Worm (Caenorhabditis elegans) whole organism, young adult: ENCODE results near the gene Y43C5B.3.

Source experiments
- B0336.3 ChIP-seq: fragments of 200-800 bp; sonication (Bioruptor generic); IDR thresholded peaks from 2 replicates; pipeline ENCODE4 v1.3.6; 2022; ENCODE audit warnings: missing genetic modification characterization, missing compliant biosample characterization
- D2030.7 ChIP-seq: fragments of 200-800 bp; sonication (Bioruptor generic); IDR thresholded peaks from 2 replicates; pipeline ENCODE4 v1.3.6; 2022; ENCODE audit warnings: missing genetic modification reagents, missing genetic modification characterization, missing compliant biosample characterization
- F23B12.7 ChIP-seq: sonication (generic microtip); optimal IDR thresholded peaks from 2 replicates; lab custom pipeline; 2017; ENCODE audit warnings: missing genetic modification characterization, mild to moderate bottlenecking, missing compliant biosample characterization, antibody characterized with exemption, moderate library complexity; ENCODE audit not compliant: insufficient read depth
- F33H1.4 ChIP-seq: fragments of 200-800 bp; sonication (Bioruptor generic); IDR thresholded peaks from 2 replicates; pipeline ENCODE4 v1.3.6; 2022; ENCODE audit warnings: missing genetic modification reagents, missing genetic modification characterization, missing compliant biosample characterization
- Y53F4B.3 ChIP-seq: fragments of 200-800 bp; sonication (Bioruptor generic); IDR thresholded peaks from 2 replicates; pipeline ENCODE4 v1.3.6; 2022; ENCODE audit warnings: missing genetic modification reagents, missing genetic modification characterization, missing compliant biosample characterization
- Y53G8AR.9 ChIP-seq: fragments of 200-800 bp; sonication (Bioruptor generic); conservative IDR thresholded peaks from 2 replicates; pipeline ENCODE4 v1.3.6; 2022; ENCODE audit warnings: missing genetic modification reagents, missing genetic modification characterization, missing compliant biosample characterization
- Y56A3A.18 ChIP-seq: fragments of 200-800 bp; sonication (Bioruptor generic); IDR thresholded peaks from 2 replicates; pipeline ENCODE4 v1.3.6; 2022; ENCODE audit warnings: missing genetic modification reagents, missing genetic modification characterization, missing compliant biosample characterization
- Y95B8A.8 ChIP-seq: fragments of 200-800 bp; sonication (Bioruptor generic); IDR thresholded peaks from 2 replicates; pipeline ENCODE4 v1.3.6; 2022; ENCODE audit warnings: missing genetic modification reagents, missing genetic modification characterization, missing compliant biosample characterization
- akir-1 ChIP-seq: fragments of 200-800 bp; sonication (Bioruptor generic); optimal IDR thresholded peaks from 2 replicates; lab custom pipeline; 2018; ENCODE audit warnings: mild to moderate bottlenecking, missing genetic modification characterization, moderate library complexity, missing compliant biosample characterization
- ama-1 ChIP-seq, 3 experiments: fragments of 150-350 bp in 1 of 3; sonication (generic microtip) in 2 of 3; optimal IDR thresholded peaks; 2 replicates each; lab custom pipeline; 2014 to 2018; ENCODE audit warnings: missing biosample characterization in 2 of 3, missing genetic modification characterization in 2 of 3, missing genetic modification reagents in 2 of 3
- attf-3 ChIP-seq: fragments of 200-800 bp; sonication (Bioruptor generic); conservative IDR thresholded peaks from 2 replicates; pipeline ENCODE4 v1.3.6; 2022; ENCODE audit warnings: missing genetic modification reagents, missing genetic modification characterization, missing compliant biosample characterization
- attf-5 ChIP-seq: fragments of 200-800 bp; sonication (Bioruptor generic); optimal IDR thresholded peaks from 2 replicates; lab custom pipeline; 2018; ENCODE audit warnings: mild to moderate bottlenecking, missing genetic modification characterization, missing compliant biosample characterization
- cebp-1 ChIP-seq, 2 experiments: fragments of 200-800 bp in 1 of 2; sonication (Bioruptor generic) in 1 of 2; sonication (generic microtip) in 1 of 2; IDR thresholded peaks in 1 of 2; optimal IDR thresholded peaks in 1 of 2; 2 replicates each; pipeline versions ENCODE4 v1.3.6 to Lab custom; 2017 to 2022; ENCODE audit warnings: missing compliant biosample characterization in 2 of 2, missing genetic modification characterization in 2 of 2, mild to moderate bottlenecking in 1 of 2, missing genetic modification reagents in 1 of 2, moderate library complexity in 1 of 2
- ceh-79 ChIP-seq: sonication (generic microtip); optimal IDR thresholded peaks from 2 replicates; lab custom pipeline; 2017; ENCODE audit warnings: mild to moderate bottlenecking, missing genetic modification characterization, missing compliant biosample characterization
- dox-1 ChIP-seq: fragments of 200-800 bp; sonication (Bioruptor generic); IDR thresholded peaks from 2 replicates; pipeline ENCODE4 v1.3.6; 2022; ENCODE audit warnings: missing genetic modification reagents, missing genetic modification characterization, missing compliant biosample characterization
- dpff-1 ChIP-seq: sonication (generic microtip); optimal IDR thresholded peaks from 2 replicates; lab custom pipeline; 2017; ENCODE audit warnings: mild to moderate bottlenecking, missing genetic modification characterization, missing compliant biosample characterization
- dpl-1 ChIP-seq: fragments of 150-350 bp; optimal IDR thresholded peaks from 2 replicates; lab custom pipeline; 2014; ENCODE audit warnings: missing biosample characterization, missing genetic modification reagents, missing genetic modification characterization
- efl-1 ChIP-seq: fragments of 150-350 bp; optimal IDR thresholded peaks from 2 replicates; lab custom pipeline; 2014; ENCODE audit warnings: missing biosample characterization, missing genetic modification reagents, missing genetic modification characterization
- gei-17 ChIP-seq: fragments of 200-800 bp; sonication (Bioruptor generic); optimal IDR thresholded peaks from 2 replicates; lab custom pipeline; 2018; ENCODE audit warnings: mild to moderate bottlenecking, missing genetic modification characterization, missing compliant biosample characterization
- hmg-20 ChIP-seq: fragments of 200-800 bp; sonication (Bioruptor generic); IDR thresholded peaks from 2 replicates; pipeline ENCODE4 v1.3.6; 2022; ENCODE audit warnings: missing genetic modification reagents, missing genetic modification characterization, missing compliant biosample characterization
- let-526 ChIP-seq: fragments of 200-800 bp; sonication (Bioruptor generic); IDR thresholded peaks from 2 replicates; pipeline ENCODE4 v1.3.6; 2022; ENCODE audit warnings: missing genetic modification reagents, missing genetic modification characterization, missing compliant biosample characterization
- lin-35 ChIP-seq, 3 experiments: fragments of 150-350 bp in 2 of 3; sonication (generic microtip) in 1 of 3; optimal IDR thresholded peaks; 2 replicates each; lab custom pipeline; 2014 to 2018; ENCODE audit warnings: missing biosample characterization in 3 of 3, missing genetic modification characterization in 3 of 3, missing genetic modification reagents in 3 of 3
- lin-40 ChIP-seq: sonication (generic microtip); optimal IDR thresholded peaks from 2 replicates; lab custom pipeline; 2016; ENCODE audit warnings: missing genetic modification characterization, mild to moderate bottlenecking, missing compliant biosample characterization, missing genotype, missing genetic modification reagents
- lsl-1 ChIP-seq: fragments of 200-800 bp; sonication (Bioruptor generic); optimal IDR thresholded peaks from 2 replicates; lab custom pipeline; 2018; ENCODE audit warnings: mild to moderate bottlenecking, missing genetic modification characterization, moderate library complexity, missing compliant biosample characterization
- lsy-27 ChIP-seq: sonication (generic microtip); optimal IDR thresholded peaks from 2 replicates; lab custom pipeline; 2017; ENCODE audit warnings: missing genetic modification characterization, mild to moderate bottlenecking, missing compliant biosample characterization, antibody characterized with exemption, missing genotype, borderline replicate concordance; ENCODE audit not compliant: insufficient read depth
- madf-6 ChIP-seq: fragments of 200-800 bp; sonication (Bioruptor generic); IDR thresholded peaks from 2 replicates; pipeline ENCODE4 v1.3.6; 2022; ENCODE audit warnings: missing genetic modification reagents, missing genetic modification characterization, missing compliant biosample characterization
- mcd-1 ChIP-seq: fragments of 200-800 bp; sonication (Bioruptor generic); IDR thresholded peaks from 2 replicates; pipeline ENCODE4 v1.3.6; 2022; ENCODE audit warnings: missing genetic modification reagents, missing genetic modification characterization, missing compliant biosample characterization
- nhr-120 ChIP-seq: fragments of 200-800 bp; sonication (Bioruptor generic); IDR thresholded peaks from 2 replicates; pipeline ENCODE4 v1.3.6; 2022; ENCODE audit warnings: missing genetic modification characterization, missing compliant biosample characterization
- nhr-27 ChIP-seq: fragments of 200-800 bp; sonication (Bioruptor generic); optimal IDR thresholded peaks from 2 replicates; lab custom pipeline; 2018; ENCODE audit warnings: mild to moderate bottlenecking, missing genetic modification characterization, moderate library complexity, missing compliant biosample characterization
- nhr-80 ChIP-seq: sonication (generic microtip); optimal IDR thresholded peaks from 2 replicates; lab custom pipeline; 2016; ENCODE audit warnings: missing genetic modification characterization, missing compliant biosample characterization
- nhr-90 ChIP-seq: sonication (generic microtip); optimal IDR thresholded peaks from 2 replicates; lab custom pipeline; 2016; ENCODE audit warnings: missing genotype, mild to moderate bottlenecking, missing genetic modification characterization, missing compliant biosample characterization
- pbrm-1 ChIP-seq: fragments of 200-800 bp; sonication (Bioruptor generic); IDR thresholded peaks from 2 replicates; pipeline ENCODE4 v1.3.6; 2022; ENCODE audit warnings: missing genetic modification reagents, missing genetic modification characterization, missing compliant biosample characterization
- rcor-1 ChIP-seq: fragments of 200-800 bp; sonication (Bioruptor generic); IDR thresholded peaks from 2 replicates; pipeline ENCODE4 v1.3.6; 2022; ENCODE audit warnings: missing genetic modification reagents, missing genetic modification characterization, missing compliant biosample characterization
- rec-8 ChIP-seq, 2 experiments: sonication (generic microtip); optimal IDR thresholded peaks; 2 replicates each; lab custom pipeline; 2016; ENCODE audit warnings: mild to moderate bottlenecking in 2 of 2, missing genetic modification characterization in 2 of 2, missing genetic modification reagents in 2 of 2, missing genotype in 2 of 2, missing biosample characterization in 1 of 2, missing compliant biosample characterization in 1 of 2, moderate library complexity in 1 of 2
- sea-2 ChIP-seq: fragments of 200-800 bp; sonication (Bioruptor generic); IDR thresholded peaks from 2 replicates; pipeline ENCODE4 v1.3.6; 2022; ENCODE audit warnings: missing genetic modification characterization, missing compliant biosample characterization
- snpc-1.3 ChIP-seq: sonication (generic microtip); optimal IDR thresholded peaks from 2 replicates; lab custom pipeline; 2017; ENCODE audit warnings: missing genetic modification characterization, mild to moderate bottlenecking, missing compliant biosample characterization, antibody characterized with exemption, moderate library complexity, missing genotype, missing genetic modification reagents; ENCODE audit not compliant: insufficient read depth
- snpc-3.4 ChIP-seq: sonication (generic microtip); optimal IDR thresholded peaks from 2 replicates; lab custom pipeline; 2017; ENCODE audit warnings: missing genetic modification characterization, mild to moderate bottlenecking, missing compliant biosample characterization, antibody characterized with exemption, moderate library complexity, missing genotype, missing genetic modification reagents
- sptf-2 ChIP-seq: fragments of 200-800 bp; sonication (Bioruptor generic); optimal IDR thresholded peaks from 2 replicates; lab custom pipeline; 2018; ENCODE audit warnings: mild to moderate bottlenecking, missing genetic modification characterization, missing compliant biosample characterization
- unc-62 ChIP-seq: fragments of 150-350 bp; optimal IDR thresholded peaks from 2 replicates; lab custom pipeline; 2014; ENCODE audit warnings: missing biosample characterization, missing genetic modification reagents, missing genetic modification characterization
- ztf-18 ChIP-seq: sonication (generic microtip); optimal IDR thresholded peaks from 2 replicates; lab custom pipeline; 2016; ENCODE audit warnings: missing genotype, mild to moderate bottlenecking, missing genetic modification characterization, missing compliant biosample characterization
- ztf-28 ChIP-seq: fragments of 200-800 bp; sonication (Bioruptor generic); IDR thresholded peaks from 2 replicates; pipeline ENCODE4 v1.3.6; 2022; ENCODE audit warnings: missing genetic modification reagents, missing genetic modification characterization, missing compliant biosample characterization
- ztf-3 ChIP-seq: fragments of 200-800 bp; sonication (Bioruptor generic); optimal IDR thresholded peaks from 2 replicates; lab custom pipeline; 2018; ENCODE audit warnings: mild to moderate bottlenecking, missing genetic modification characterization, missing compliant biosample characterization
- ztf-6 ChIP-seq: fragments of 200-800 bp; sonication (Bioruptor generic); IDR thresholded peaks from 2 replicates; pipeline ENCODE4 v1.3.6; 2022; ENCODE audit warnings: missing genetic modification reagents, missing genetic modification characterization, missing compliant biosample characterization

The Y43C5B.3 gene

ce11 chrIV:10368326-10368725 lies 17.9 kb downstream of the Y43C5B.3 start, which contains the start of gene iars-1:
Gene iars-1, plus strand, starts transcription at chrIV:10368601.
- TF ChIP-seq pbrm-1 (GFP tag; lab: Robert Waterston, UW) (no peak), cebp-1 (GFP tag; IDR thresholded peaks at IDR 0.05; lab: Robert Waterston, UW) (no peak; the same call in 1 of the 2 replicates), cebp-1 (tag; optimal IDR thresholded peaks at IDR 0.05; lab: Kevin White, UChicago) (peak; percentile 82), sptf-2 (GFP tag; lab: Kevin White, UChicago) (no peak)

ce11 chrIV:10373772-10374288 lies 23.4 kb downstream of the Y43C5B.3 start, which contains the start of gene mpz-5:
Gene mpz-5, minus strand, starts transcription at chrIV:10373822.
- peak; percentile 54; the same call in 1 of the 2 replicates for TF ChIP-seq madf-6
- no peak for TF ChIP-seq ama-1 (optimal IDR thresholded peaks at IDR 0.05; lab: Kevin White, UChicago)
- TF ChIP-seq ama-1 (GFP tag; optimal IDR thresholded peaks at IDR 0.05; lab: Kevin White, UChicago): no peak
- TF ChIP-seq gei-17 (GFP tag; lab: Kevin White, UChicago): no peak
- TF ChIP-seq Y53F4B.3 (GFP tag; lab: Robert Waterston, UW): no peak
- TF ChIP-seq cebp-1 (GFP tag; IDR thresholded peaks at IDR 0.05; lab: Robert Waterston, UW): no peak
- peak; percentile 69 for TF ChIP-seq cebp-1 (tag; optimal IDR thresholded peaks at IDR 0.05; lab: Kevin White, UChicago)
- peak; percentile 96 for TF ChIP-seq ztf-18 (tag; lab: Kevin White, UChicago)
- TF ChIP-seq ztf-28 (GFP tag; lab: Robert Waterston, UW): no peak
- TF ChIP-seq F23B12.7 (tag; lab: Kevin White, UChicago): peak; percentile 52
- TF ChIP-seq unc-62 (GFP tag; lab: Kevin White, UChicago): no peak
- TF ChIP-seq snpc-1.3 (tag; lab: Kevin White, UChicago): no peak
- no peak for TF ChIP-seq let-526
- no peak for TF ChIP-seq attf-3 (GFP tag; lab: Robert Waterston, UW)
- TF ChIP-seq nhr-27: no peak
- 0 out of 2 replicates have a peak, but pooled peaks have one; percentile 10 for TF ChIP-seq Y56A3A.18 (GFP tag; lab: Robert Waterston, UW)
- TF ChIP-seq akir-1 (GFP tag; lab: Kevin White, UChicago): no peak
- TF ChIP-seq lin-35 (GFP tag; optimal IDR thresholded peaks at IDR 0.05; lab: Kevin White, UChicago): peak in 1 of 3 experiments; percentile 64
- TF ChIP-seq rec-8 (tag; optimal IDR thresholded peaks at IDR 0.05; lab: Kevin White, UChicago): no peak
- peak; percentile 11 for TF ChIP-seq dpl-1 (GFP tag; lab: Kevin White, UChicago)
- no peak for TF ChIP-seq efl-1 (GFP tag; lab: Kevin White, UChicago)
- TF ChIP-seq B0336.3 (GFP tag; lab: Robert Waterston, UW): peak; percentile 46; the same call in 1 of the 2 replicates
- peak; percentile 41 for TF ChIP-seq attf-5
- TF ChIP-seq nhr-80 (tag; lab: Kevin White, UChicago): no peak
- TF ChIP-seq ztf-6 (GFP tag; lab: Robert Waterston, UW): no peak
- no peak for TF ChIP-seq lsy-27 (tag; lab: Kevin White, UChicago)
- TF ChIP-seq D2030.7 (GFP tag; lab: Robert Waterston, UW): 0 out of 2 replicates have a peak, but pooled peaks have one; percentile 22
- peak; percentile 35; the same call in 1 of the 2 replicates for TF ChIP-seq Y53G8AR.9 (GFP tag; lab: Robert Waterston, UW)
- peak; percentile 72 for TF ChIP-seq F33H1.4 (GFP tag; lab: Robert Waterston, UW)
- no peak for TF ChIP-seq Y95B8A.8
- TF ChIP-seq mcd-1 (GFP tag; lab: Robert Waterston, UW): peak; percentile 69
- peak; percentile 68; the same call in 1 of the 2 replicates for TF ChIP-seq pbrm-1 (GFP tag; lab: Robert Waterston, UW)
- peak; percentile 62 for TF ChIP-seq rcor-1 (GFP tag; lab: Robert Waterston, UW)
- TF ChIP-seq nhr-90 (tag; lab: Kevin White, UChicago): no peak
- peak; percentile 68 for TF ChIP-seq lin-40
- no peak for TF ChIP-seq dpff-1 (tag; lab: Kevin White, UChicago)
- no peak for TF ChIP-seq ztf-3 (GFP tag; lab: Kevin White, UChicago)
- TF ChIP-seq lsl-1 (GFP tag; lab: Kevin White, UChicago): peak; percentile 50
- TF ChIP-seq nhr-120: no peak
- TF ChIP-seq sea-2 (GFP tag; lab: Robert Waterston, UW): no peak
- 0 out of 2 replicates have a peak, but pooled peaks have one; percentile 42 for TF ChIP-seq hmg-20 (GFP tag; lab: Robert Waterston, UW)
- TF ChIP-seq dox-1 (GFP tag; lab: Robert Waterston, UW): peak; percentile 66
- TF ChIP-seq snpc-3.4 (tag; lab: Kevin White, UChicago): no peak
- no peak for TF ChIP-seq ceh-79 (tag; lab: Kevin White, UChicago)
